Worm (Caenorhabditis elegans) whole organism, young adult: ENCODE measurements around the gene nemt-1.

Experiments
- B0019.2 ChIP-seq: fragments of 200-800 bp; sonication (Bioruptor generic); conservative IDR thresholded peaks from 2 replicates; pipeline ENCODE4 v1.3.6; 2022; ENCODE audit warnings: missing genetic modification reagents, missing genetic modification characterization, missing compliant biosample characterization
- B0336.3 ChIP-seq: fragments of 200-800 bp; sonication (Bioruptor generic); IDR thresholded peaks from 2 replicates; pipeline ENCODE4 v1.3.6; 2022; ENCODE audit warnings: missing genetic modification characterization, missing compliant biosample characterization
- C06A6.2 ChIP-seq: fragments of 200-800 bp; sonication (Bioruptor generic); conservative IDR thresholded peaks from 2 replicates; pipeline ENCODE4 v1.3.6; 2022; ENCODE audit warnings: missing genetic modification characterization, missing compliant biosample characterization
- C17E4.6 ChIP-seq: fragments of 200-800 bp; sonication (Bioruptor generic); IDR thresholded peaks from 2 replicates; pipeline ENCODE4 v1.3.6; 2022; ENCODE audit warnings: missing genetic modification reagents, missing genetic modification characterization, missing compliant biosample characterization
- F10E7.11 ChIP-seq: sonication (generic microtip); optimal IDR thresholded peaks from 2 replicates; lab custom pipeline; 2017; ENCODE audit warnings: mild to moderate bottlenecking, missing genetic modification characterization, moderate library complexity, missing compliant biosample characterization
- F23B12.7 ChIP-seq: sonication (generic microtip); optimal IDR thresholded peaks from 2 replicates; lab custom pipeline; 2017; ENCODE audit warnings: missing genetic modification characterization, mild to moderate bottlenecking, missing compliant biosample characterization, antibody characterized with exemption, moderate library complexity; ENCODE audit not compliant: insufficient read depth
- F37B4.10 ChIP-seq: fragments of 200-800 bp; sonication (Bioruptor generic); IDR thresholded peaks from 2 replicates; pipeline ENCODE4 v1.3.6; 2022; ENCODE audit warnings: missing genetic modification characterization, missing compliant biosample characterization
- F39B2.1 ChIP-seq: fragments of 200-800 bp; sonication (Bioruptor generic); IDR thresholded peaks from 2 replicates; pipeline ENCODE4 v1.3.6; 2022; ENCODE audit warnings: missing genetic modification reagents, missing genetic modification characterization, missing compliant biosample characterization
- F52B5.7 ChIP-seq: sonication (generic microtip); optimal IDR thresholded peaks from 2 replicates; lab custom pipeline; 2016; ENCODE audit warnings: mild to moderate bottlenecking, missing genetic modification characterization, missing compliant biosample characterization
- F55B11.4 ChIP-seq: sonication (generic microtip); optimal IDR thresholded peaks from 2 replicates; lab custom pipeline; 2016; ENCODE audit warnings: missing compliant biosample characterization, missing genetic modification characterization, borderline replicate concordance; ENCODE audit not compliant: insufficient read depth
- K11D2.4 ChIP-seq: fragments of 200-800 bp; sonication (Bioruptor generic); IDR thresholded peaks from 2 replicates; pipeline ENCODE4 v1.3.6; 2022; ENCODE audit warnings: missing genetic modification reagents, missing genetic modification characterization, missing compliant biosample characterization
- T07F8.4 ChIP-seq: sonication (generic microtip); optimal IDR thresholded peaks from 2 replicates; lab custom pipeline; 2016; ENCODE audit warnings: mild to moderate bottlenecking, missing genetic modification characterization, moderate library complexity, missing compliant biosample characterization
- aptf-2 ChIP-seq: fragments of 200-800 bp; sonication (Bioruptor generic); conservative IDR thresholded peaks from 2 replicates; pipeline ENCODE4 v1.3.6; 2022; ENCODE audit warnings: missing genetic modification reagents, missing genetic modification characterization, missing compliant biosample characterization
- attf-5 ChIP-seq: fragments of 200-800 bp; sonication (Bioruptor generic); optimal IDR thresholded peaks from 2 replicates; lab custom pipeline; 2018; ENCODE audit warnings: mild to moderate bottlenecking, missing genetic modification characterization, missing compliant biosample characterization
- cebp-2 ChIP-seq: fragments of 200-800 bp; sonication (Bioruptor generic); IDR thresholded peaks from 2 replicates; pipeline ENCODE4 v1.3.6; 2022; ENCODE audit warnings: missing genetic modification characterization, missing compliant biosample characterization
- ceh-40 ChIP-seq: fragments of 200-800 bp; sonication (Bioruptor generic); IDR thresholded peaks from 2 replicates; pipeline ENCODE4 v1.3.6; 2022; ENCODE audit warnings: missing genetic modification characterization, missing compliant biosample characterization
- ceh-58 ChIP-seq: fragments of 200-800 bp; sonication (Bioruptor generic); IDR thresholded peaks from 2 replicates; pipeline ENCODE4 v1.3.6; 2022; ENCODE audit warnings: missing genetic modification characterization, missing compliant biosample characterization
- ceh-79 ChIP-seq: sonication (generic microtip); optimal IDR thresholded peaks from 2 replicates; lab custom pipeline; 2017; ENCODE audit warnings: mild to moderate bottlenecking, missing genetic modification characterization, missing compliant biosample characterization
- ceh-91 ChIP-seq: fragments of 200-800 bp; sonication (Bioruptor generic); IDR thresholded peaks from 2 replicates; pipeline ENCODE4 v1.3.6; 2022; ENCODE audit warnings: missing genetic modification reagents, missing genetic modification characterization, missing compliant biosample characterization
- dpff-1 ChIP-seq: sonication (generic microtip); optimal IDR thresholded peaks from 2 replicates; lab custom pipeline; 2017; ENCODE audit warnings: mild to moderate bottlenecking, missing genetic modification characterization, missing compliant biosample characterization
- ets-4 ChIP-seq: fragments of 200-800 bp; sonication (Bioruptor generic); optimal IDR thresholded peaks from 2 replicates; lab custom pipeline; 2018; ENCODE audit warnings: mild to moderate bottlenecking, missing genetic modification characterization, missing compliant biosample characterization
- fkh-3 ChIP-seq: sonication (generic microtip); optimal IDR thresholded peaks from 2 replicates; lab custom pipeline; 2016; ENCODE audit warnings: mild to moderate bottlenecking, missing genetic modification characterization, missing compliant biosample characterization
- hlh-12 ChIP-seq: sonication (generic microtip); optimal IDR thresholded peaks from 2 replicates; lab custom pipeline; 2016; ENCODE audit warnings: missing genetic modification characterization, missing compliant biosample characterization
- hlh-26 ChIP-seq: fragments of 200-800 bp; sonication (Bioruptor generic); conservative IDR thresholded peaks from 2 replicates; pipeline ENCODE4 v1.3.6; 2022; ENCODE audit warnings: missing genetic modification reagents, missing genetic modification characterization, missing compliant biosample characterization
- hsf-1 ChIP-seq: fragments of 200-800 bp; sonication (Bioruptor generic); IDR thresholded peaks from 2 replicates; pipeline ENCODE4 v1.3.6; 2022; ENCODE audit warnings: missing genetic modification reagents, missing genetic modification characterization, missing compliant biosample characterization
- let-607 ChIP-seq, 2 experiments: fragments of 200-800 bp in 1 of 2; sonication (Bioruptor generic) in 1 of 2; sonication (generic microtip) in 1 of 2; optimal IDR thresholded peaks; 2 replicates each; lab custom pipeline; 2016 to 2018; ENCODE audit warnings: mild to moderate bottlenecking in 2 of 2, missing compliant biosample characterization in 2 of 2, missing genetic modification characterization in 2 of 2, moderate library complexity in 2 of 2, missing genotype in 1 of 2
- lin-26 ChIP-seq: fragments of 200-800 bp; sonication (Bioruptor generic); IDR thresholded peaks from 2 replicates; pipeline ENCODE4 v1.3.6; 2022; ENCODE audit warnings: missing genetic modification reagents, missing genetic modification characterization, missing compliant biosample characterization
- lir-1 ChIP-seq: fragments of 200-800 bp; sonication (Bioruptor generic); conservative IDR thresholded peaks from 2 replicates; pipeline ENCODE4 v1.3.6; 2022; ENCODE audit warnings: missing genetic modification reagents, missing genetic modification characterization, missing compliant biosample characterization
- lsy-27 ChIP-seq: sonication (generic microtip); optimal IDR thresholded peaks from 2 replicates; lab custom pipeline; 2017; ENCODE audit warnings: missing genetic modification characterization, mild to moderate bottlenecking, missing compliant biosample characterization, antibody characterized with exemption, missing genotype, borderline replicate concordance; ENCODE audit not compliant: insufficient read depth
- madf-3 ChIP-seq: fragments of 200-800 bp; sonication (Bioruptor generic); IDR thresholded peaks from 2 replicates; pipeline ENCODE4 v1.3.6; 2022; ENCODE audit warnings: missing genetic modification reagents, missing genetic modification characterization, missing compliant biosample characterization
- madf-6 ChIP-seq: fragments of 200-800 bp; sonication (Bioruptor generic); IDR thresholded peaks from 2 replicates; pipeline ENCODE4 v1.3.6; 2022; ENCODE audit warnings: missing genetic modification reagents, missing genetic modification characterization, missing compliant biosample characterization
- madf-8 ChIP-seq: fragments of 200-800 bp; sonication (Bioruptor generic); conservative IDR thresholded peaks from 2 replicates; pipeline ENCODE4 v1.3.6; 2022; ENCODE audit warnings: missing genetic modification reagents, missing genetic modification characterization, missing compliant biosample characterization
- mcd-1 ChIP-seq: fragments of 200-800 bp; sonication (Bioruptor generic); IDR thresholded peaks from 2 replicates; pipeline ENCODE4 v1.3.6; 2022; ENCODE audit warnings: missing genetic modification reagents, missing genetic modification characterization, missing compliant biosample characterization
- nfya-1 ChIP-seq: sonication (generic microtip); optimal IDR thresholded peaks from 2 replicates; lab custom pipeline; 2017; ENCODE audit warnings: antibody characterized with exemption, missing compliant biosample characterization, missing genetic modification characterization, borderline replicate concordance; ENCODE audit not compliant: insufficient read depth
- repo-1 ChIP-seq: sonication (generic microtip); optimal IDR thresholded peaks from 2 replicates; lab custom pipeline; 2017; ENCODE audit warnings: mild to moderate bottlenecking, missing genetic modification characterization, missing compliant biosample characterization
- sdz-38 ChIP-seq: sonication (generic microtip); optimal IDR thresholded peaks from 2 replicates; lab custom pipeline; 2016; ENCODE audit warnings: missing genotype, missing genetic modification characterization, missing compliant biosample characterization
- snpc-1.1 ChIP-seq: sonication (generic microtip); optimal IDR thresholded peaks from 2 replicates; lab custom pipeline; 2017; ENCODE audit warnings: missing genetic modification characterization, mild to moderate bottlenecking, missing compliant biosample characterization, antibody characterized with exemption, moderate library complexity, missing genotype, missing genetic modification reagents; ENCODE audit not compliant: insufficient read depth
- snpc-1.3 ChIP-seq: sonication (generic microtip); optimal IDR thresholded peaks from 2 replicates; lab custom pipeline; 2017; ENCODE audit warnings: missing genetic modification characterization, mild to moderate bottlenecking, missing compliant biosample characterization, antibody characterized with exemption, moderate library complexity, missing genotype, missing genetic modification reagents; ENCODE audit not compliant: insufficient read depth
- somi-1 ChIP-seq: fragments of 200-800 bp; sonication (Bioruptor generic); optimal IDR thresholded peaks from 2 replicates; lab custom pipeline; 2018; ENCODE audit warnings: mild to moderate bottlenecking, missing genetic modification characterization, missing compliant biosample characterization
- tbp1 ChIP-seq: fragments of 200-800 bp; sonication (Bioruptor generic); optimal IDR thresholded peaks from 2 replicates; lab custom pipeline; 2018; ENCODE audit warnings: mild to moderate bottlenecking, missing genetic modification characterization, missing compliant biosample characterization
- tlf-1 ChIP-seq: fragments of 200-800 bp; sonication (Bioruptor generic); optimal IDR thresholded peaks from 2 replicates; lab custom pipeline; 2018; ENCODE audit warnings: mild to moderate bottlenecking, missing genetic modification characterization, missing compliant biosample characterization
- unc-62 ChIP-seq: fragments of 150-350 bp; optimal IDR thresholded peaks from 2 replicates; lab custom pipeline; 2014; ENCODE audit warnings: missing biosample characterization, missing genetic modification reagents, missing genetic modification characterization
- zfh-2 ChIP-seq: fragments of 200-800 bp; sonication (Bioruptor generic); conservative IDR thresholded peaks from 2 replicates; pipeline ENCODE4 v1.3.6; 2022; ENCODE audit warnings: missing genetic modification reagents, missing genetic modification characterization, missing compliant biosample characterization
- ztf-22 ChIP-seq: fragments of 200-800 bp; sonication (Bioruptor generic); optimal IDR thresholded peaks from 2 replicates; lab custom pipeline; 2018; ENCODE audit warnings: mild to moderate bottlenecking, missing genetic modification characterization, moderate library complexity, missing compliant biosample characterization
- ztf-25 ChIP-seq: fragments of 200-800 bp; sonication (Bioruptor generic); IDR thresholded peaks from 2 replicates; pipeline ENCODE4 v1.3.6; 2022; ENCODE audit warnings: missing genetic modification reagents, missing genetic modification characterization, missing compliant biosample characterization
- ztf-26 ChIP-seq: sonication (generic microtip); optimal IDR thresholded peaks from 2 replicates; lab custom pipeline; 2017; ENCODE audit warnings: missing genetic modification characterization, missing compliant biosample characterization
- ztf-28 ChIP-seq: fragments of 200-800 bp; sonication (Bioruptor generic); IDR thresholded peaks from 2 replicates; pipeline ENCODE4 v1.3.6; 2022; ENCODE audit warnings: missing genetic modification reagents, missing genetic modification characterization, missing compliant biosample characterization

Gene nemt-1

ce11 chrIV:9367852-9368627, 48.8 kb upstream of the nemt-1 start (continued):
- TF ChIP-seq aptf-2 (GFP tag; lab: Robert Waterston, UW) (no peak), sdz-38 (tag; lab: Kevin White, UChicago) (no peak), ceh-79 (no peak), tbp1 (GFP tag; lab: Kevin White, UChicago) (peak; percentile 13), ztf-22 (GFP tag; lab: Kevin White, UChicago) (no peak), B0336.3 (GFP tag; lab: Robert Waterston, UW) (no peak), ets-4 (GFP tag; lab: Kevin White, UChicago) (no peak), let-607 (tag; optimal IDR thresholded peaks at IDR 0.05; lab: Kevin White, UChicago) (no peak), madf-3 (GFP tag; lab: Robert Waterston, UW) (no peak), hlh-26 (GFP tag; lab: Robert Waterston, UW) (no peak), hlh-12 (tag; lab: Kevin White, UChicago) (no peak), ceh-58 (GFP tag; lab: Robert Waterston, UW) (no peak), repo-1 (tag; lab: Kevin White, UChicago) (no peak), C17E4.6 (GFP tag; lab: Robert Waterston, UW) (no peak), dpff-1 (tag; lab: Kevin White, UChicago) (no peak), lin-26 (no peak), attf-5 (peak; percentile 10), ztf-25 (GFP tag; lab: Robert Waterston, UW) (no peak), cebp-2 (GFP tag; lab: Robert Waterston, UW) (no peak), madf-8 (GFP tag; lab: Robert Waterston, UW) (peak; percentile 82), ztf-26 (tag; lab: Kevin White, UChicago) (no peak), snpc-1.3 (tag; lab: Kevin White, UChicago) (peak; percentile 67), lsy-27 (tag; lab: Kevin White, UChicago) (no peak), T07F8.4 (no peak), unc-62 (GFP tag; lab: Kevin White, UChicago) (no peak), K11D2.4 (no peak), lir-1 (no peak), F37B4.10 (no peak), F52B5.7 (tag; lab: Kevin White, UChicago) (no peak), ceh-91 (GFP tag; lab: Robert Waterston, UW) (peak; percentile 76), ztf-28 (no peak), madf-6 (GFP tag; lab: Robert Waterston, UW) (peak; percentile 96), ceh-40 (GFP tag; lab: Robert Waterston, UW) (no peak), hsf-1 (GFP tag; lab: Robert Waterston, UW) (0 out of 2 replicates have a peak, but pooled peaks have one; percentile 16), mcd-1 (GFP tag; lab: Robert Waterston, UW) (peak; percentile 35; the same call in 1 of the 2 replicates), nfya-1 (no peak), F39B2.1 (no peak), fkh-3 (no peak), somi-1 (GFP tag; lab: Kevin White, UChicago) (no peak), F10E7.11 (tag; lab: Kevin White, UChicago) (no peak), F23B12.7 (tag; lab: Kevin White, UChicago) (no peak), C06A6.2 (GFP tag; lab: Robert Waterston, UW) (no peak), snpc-1.1 (tag; lab: Kevin White, UChicago) (peak; percentile 37), F55B11.4 (tag; lab: Kevin White, UChicago) (no peak), zfh-2 (no peak), tlf-1 (GFP tag; lab: Kevin White, UChicago) (peak; percentile 50), B0019.2 (peak; percentile 20; the same call in 1 of the 2 replicates)
